Worm (Caenorhabditis elegans): ENCODE results near the gene F54F2.9.

The F54F2.9 gene

ce11 chrIII:8866038-8866437, 39.0 kb upstream of the F54F2.9 start:
- TF ChIP-seq crh-2 (tag; optimal IDR thresholded peaks at IDR 0.05) (no peak), nhr-11 (tag; optimal IDR thresholded peaks at IDR 0.05) (no peak), ceh-82 (tag; optimal IDR thresholded peaks at IDR 0.05) (no peak), ZK546.5 (tag; optimal IDR thresholded peaks at IDR 0.05) (no peak), nhr-10 (tag; optimal IDR thresholded peaks at IDR 0.05) (no peak), lin-13 (GFP tag; optimal IDR thresholded peaks at IDR 0.05) (no peak), mab-5 (tag; optimal IDR thresholded peaks at IDR 0.05) (no peak), elt-1 (tag; optimal IDR thresholded peaks at IDR 0.05) (no peak), ceh-16 (tag; optimal IDR thresholded peaks at IDR 0.05) (no peak), sma-9 (GFP tag; optimal IDR thresholded peaks at IDR 0.05) (no peak), sma-9 (tag; optimal IDR thresholded peaks at IDR 0.05) (no peak), snpc-4 (tag; optimal IDR thresholded peaks at IDR 0.05) (no peak), nhr-12 (tag; optimal IDR thresholded peaks at IDR 0.05) (no peak), lin-39 (tag; optimal IDR thresholded peaks at IDR 0.05) (no peak), alr-1 (tag; optimal IDR thresholded peaks at IDR 0.05) (no peak), ama-1 (optimal IDR thresholded peaks at IDR 0.05) (no peak), dmd-4 (tag; optimal IDR thresholded peaks at IDR 0.05) (no peak), C34F6.9 (tag; optimal IDR thresholded peaks at IDR 0.05) (no peak), unc-55 (GFP tag; optimal IDR thresholded peaks at IDR 0.05) (no peak)

DNA sequence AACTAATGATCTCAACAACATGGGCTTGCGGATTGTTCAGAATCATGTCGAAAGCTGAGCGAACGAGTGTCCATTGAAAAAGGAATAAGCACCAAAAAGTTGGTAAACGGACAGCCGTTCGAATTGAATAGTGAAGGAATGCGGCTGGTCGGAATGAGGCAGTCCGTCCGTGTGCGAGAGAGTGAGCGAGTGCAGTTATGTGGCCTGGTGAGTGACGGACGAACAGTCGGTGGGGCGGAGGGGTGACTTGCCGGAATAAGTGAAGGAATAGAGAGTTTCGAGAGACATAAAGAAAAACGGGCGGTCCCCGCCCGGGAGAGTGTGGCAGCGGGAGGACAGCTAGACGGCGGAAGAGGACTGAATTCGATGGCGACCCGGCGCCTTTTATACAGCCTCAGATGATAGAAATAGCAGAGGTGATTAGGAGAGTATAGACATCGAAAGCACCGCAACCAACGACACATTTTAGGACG, 38.3 kb upstream of the F54F2.9 start:
- TF ChIP-seq lin-11 (tag; optimal IDR thresholded peaks at IDR 0.05) (no peak), nhr-6 (tag; optimal IDR thresholded peaks at IDR 0.05) (no peak), nhr-23 (tag; optimal IDR thresholded peaks at IDR 0.05) (no peak), elt-1 (tag; optimal IDR thresholded peaks at IDR 0.05) (no peak), snpc-4 (tag; optimal IDR thresholded peaks at IDR 0.05) (peak; percentile 3), crh-2 (tag; optimal IDR thresholded peaks at IDR 0.05) (peak; percentile 75), nhr-129 (tag; optimal IDR thresholded peaks at IDR 0.05) (peak; percentile 57), sma-9 (GFP tag; optimal IDR thresholded peaks at IDR 0.05) (no peak), sma-9 (tag; optimal IDR thresholded peaks at IDR 0.05) (no peak), zag-1 (tag; optimal IDR thresholded peaks at IDR 0.05) (no peak), lin-39 (tag; optimal IDR thresholded peaks at IDR 0.05) (no peak), peb-1 (tag; optimal IDR thresholded peaks at IDR 0.05) (no peak), nhr-21 (tag; optimal IDR thresholded peaks at IDR 0.05) (peak; percentile 53), Y55F3AM.14 (GFP tag; optimal IDR thresholded peaks at IDR 0.05) (peak; percentile 87), skn-1 (tag; optimal IDR thresholded peaks at IDR 0.05) (no peak), mab-5 (tag; optimal IDR thresholded peaks at IDR 0.05) (peak; percentile 3), elt-3 (tag; optimal IDR thresholded peaks at IDR 0.05) (no peak), ceh-82 (tag; optimal IDR thresholded peaks at IDR 0.05) (no peak), lin-13 (GFP tag; optimal IDR thresholded peaks at IDR 0.05) (peak; percentile 65), ztf-4 (tag; optimal IDR thresholded peaks at IDR 0.05) (no peak), nhr-11 (tag; optimal IDR thresholded peaks at IDR 0.05) (no peak), mdl-1 (tag; optimal IDR thresholded peaks at IDR 0.05) (peak; percentile 17 to 31), F13H6.1 (tag; optimal IDR thresholded peaks at IDR 0.05) (peak; percentile 87), C34F6.9 (tag; optimal IDR thresholded peaks at IDR 0.05) (no peak), alr-1 (tag; optimal IDR thresholded peaks at IDR 0.05) (no peak), aly-2 (tag; optimal IDR thresholded peaks at IDR 0.05) (no peak), fos-1 (tag; optimal IDR thresholded peaks at IDR 0.05) (peak; percentile 84), sem-4 (tag; optimal IDR thresholded peaks at IDR 0.05) (peak; percentile 51), dmd-4 (tag; optimal IDR thresholded peaks at IDR 0.05) (no peak), gmeb-1 (tag; optimal IDR thresholded peaks at IDR 0.05) (peak; percentile 62), unc-55 (GFP tag; optimal IDR thresholded peaks at IDR 0.05) (no peak), lsy-2 (tag; optimal IDR thresholded peaks at IDR 0.05) (peak in 1 of 2 experiments; percentile 63), ceh-16 (tag; optimal IDR thresholded peaks at IDR 0.05) (peak; percentile 2), nhr-10 (tag; optimal IDR thresholded peaks at IDR 0.05) (peak; percentile 50), ZK546.5 (tag; optimal IDR thresholded peaks at IDR 0.05) (no peak), unc-39 (tag; optimal IDR thresholded peaks at IDR 0.05) (no peak), ztf-11 (tag; optimal IDR thresholded peaks at IDR 0.05) (no peak), nhr-237 (tag; optimal IDR thresholded peaks at IDR 0.05) (no peak), nhr-12 (tag; optimal IDR thresholded peaks at IDR 0.05) (no peak), nhr-25 (tag; optimal IDR thresholded peaks at IDR 0.05) (peak; percentile 47), blmp-1 (tag; optimal IDR thresholded peaks at IDR 0.05; ENCODE audit: insufficient read depth) (no peak), mbf-1 (tag; optimal IDR thresholded peaks at IDR 0.05) (no peak), ama-1 (optimal IDR thresholded peaks at IDR 0.05) (peak; percentile 97), unc-62 (GFP tag; optimal IDR thresholded peaks at IDR 0.05) (no peak), sma-3 (GFP tag; optimal IDR thresholded peaks at IDR 0.05) (peak; percentile 75), egl-27 (tag; optimal IDR thresholded peaks at IDR 0.05) (no peak), nhr-77 (tag; optimal IDR thresholded peaks at IDR 0.05) (peak; percentile 18), R02D3.7 (tag; optimal IDR thresholded peaks at IDR 0.05) (no peak), ztf-1 (GFP tag; conservative IDR thresholded peaks at IDR 0.05) (no peak)
